Worm (Caenorhabditis elegans) whole organism, L3 larva: Measurements from ENCODE around the gene C34D10.1.

Experiments
- R02D3.7 ChIP-seq: fragments of 150-350 bp; optimal IDR thresholded peaks from 2 replicates; lab custom pipeline; 2014; ENCODE audit warnings: missing biosample characterization, missing genetic modification characterization
- ZK546.5 ChIP-seq: sonication (generic microtip); optimal IDR thresholded peaks from 2 replicates; lab custom pipeline; 2017; ENCODE audit warnings: missing biosample characterization, missing genetic modification characterization
- ceh-16 ChIP-seq: sonication (generic microtip); optimal IDR thresholded peaks from 2 replicates; lab custom pipeline; 2017; ENCODE audit warnings: missing biosample characterization, missing genetic modification characterization
- ceh-28 ChIP-seq: fragments of 150-350 bp; optimal IDR thresholded peaks from 2 replicates; lab custom pipeline; 2014; ENCODE audit warnings: missing biosample characterization, missing genetic modification reagents, missing genetic modification characterization
- ceh-9 ChIP-seq: sonication (generic microtip); optimal IDR thresholded peaks from 2 replicates; lab custom pipeline; 2018; ENCODE audit warnings: missing biosample characterization, missing genetic modification characterization
- egl-27 ChIP-seq: sonication (generic microtip); optimal IDR thresholded peaks from 4 replicates; lab custom pipeline; 2017; ENCODE audit warnings: missing biosample characterization, missing genetic modification reagents, missing genetic modification characterization
- elt-3 ChIP-seq, 3 experiments: fragments of 150-350 bp in 1 of 3; sonication (generic microtip) in 2 of 3; optimal IDR thresholded peaks; 2 replicates in 2 of 3; 4 replicates in 1 of 3; lab custom pipeline; 2014 to 2017; ENCODE audit warnings: missing biosample characterization in 3 of 3, missing genetic modification characterization in 3 of 3
- eor-1 ChIP-seq, 2 experiments: fragments of 150-350 bp; optimal IDR thresholded peaks; 2 replicates each; lab custom pipeline; 2014 to 2018; ENCODE audit warnings: missing biosample characterization in 2 of 2, missing genetic modification characterization in 2 of 2
- fkh-10 ChIP-seq: sonication (generic microtip); optimal IDR thresholded peaks from 2 replicates; lab custom pipeline; 2017; ENCODE audit warnings: missing biosample characterization, missing genetic modification reagents, missing genetic modification characterization
- fkh-2 ChIP-seq: fragments of 150-350 bp; optimal IDR thresholded peaks from 2 replicates; lab custom pipeline; 2014; ENCODE audit warnings: missing biosample characterization, missing genetic modification reagents, missing genetic modification characterization
- fos-1 ChIP-seq: fragments of 150-350 bp; optimal IDR thresholded peaks from 2 replicates; lab custom pipeline; 2014; ENCODE audit warnings: missing biosample characterization, missing genetic modification characterization
- hmg-11 ChIP-seq: sonication (generic microtip); optimal IDR thresholded peaks from 2 replicates; lab custom pipeline; 2016; ENCODE audit warnings: missing genetic modification characterization, missing compliant biosample characterization
- jun-1 ChIP-seq: fragments of 150-350 bp; optimal IDR thresholded peaks from 2 replicates; lab custom pipeline; 2014; ENCODE audit warnings: missing biosample characterization, missing genetic modification reagents, missing genetic modification characterization
- lin-39 ChIP-seq: fragments of 150-350 bp; optimal IDR thresholded peaks from 2 replicates; lab custom pipeline; 2018; ENCODE audit warnings: missing biosample characterization, missing genetic modification reagents, missing genetic modification characterization
- lsy-12 ChIP-seq: sonication (generic microtip); optimal IDR thresholded peaks from 2 replicates; lab custom pipeline; 2016; ENCODE audit warnings: mild to moderate bottlenecking, missing genetic modification characterization, missing compliant biosample characterization
- mdl-1 ChIP-seq: fragments of 150-350 bp; optimal IDR thresholded peaks from 2 replicates; lab custom pipeline; 2014; ENCODE audit warnings: missing biosample characterization, missing genetic modification characterization
- nfya-1 ChIP-seq: sonication (generic microtip); optimal IDR thresholded peaks from 2 replicates; lab custom pipeline; 2017; ENCODE audit warnings: missing genetic modification characterization, mild to moderate bottlenecking, missing compliant biosample characterization, antibody characterized with exemption, moderate library complexity; ENCODE audit not compliant: insufficient read depth
- nhr-11 ChIP-seq: fragments of 150-350 bp; optimal IDR thresholded peaks from 2 replicates; lab custom pipeline; 2014; ENCODE audit warnings: missing biosample characterization, missing genetic modification characterization
- nhr-23 ChIP-seq: fragments of 150-350 bp; optimal IDR thresholded peaks from 2 replicates; lab custom pipeline; 2014; ENCODE audit warnings: missing biosample characterization, missing genetic modification reagents, missing genetic modification characterization
- nhr-237 ChIP-seq: fragments of 150-350 bp; optimal IDR thresholded peaks from 2 replicates; lab custom pipeline; 2014; ENCODE audit warnings: missing biosample characterization, missing genetic modification characterization
- nhr-25 ChIP-seq: sonication (generic microtip); optimal IDR thresholded peaks from 2 replicates; lab custom pipeline; 2017; ENCODE audit warnings: missing biosample characterization, missing genetic modification characterization
- nhr-43 ChIP-seq: sonication (generic microtip); optimal IDR thresholded peaks from 2 replicates; lab custom pipeline; 2016; ENCODE audit warnings: mild to moderate bottlenecking, missing genetic modification characterization, missing compliant biosample characterization; ENCODE audit not compliant: poor library complexity, severe bottlenecking
- nhr-67 ChIP-seq: fragments of 150-350 bp; optimal IDR thresholded peaks from 2 replicates; lab custom pipeline; 2014; ENCODE audit warnings: missing biosample characterization, missing genetic modification characterization
- nhr-76 ChIP-seq: fragments of 150-350 bp; sonication (generic microtip); optimal IDR thresholded peaks from 5 replicates; lab custom pipeline; 2014; ENCODE audit warnings: missing biosample characterization, missing genetic modification characterization
- pha-4 ChIP-seq: fragments of 150-350 bp; optimal IDR thresholded peaks from 2 replicates; lab custom pipeline; 2014; ENCODE audit warnings: missing biosample characterization, missing genetic modification reagents, missing genetic modification characterization
- pqm-1 ChIP-seq: fragments of 150-350 bp; optimal IDR thresholded peaks from 2 replicates; lab custom pipeline; 2017; ENCODE audit warnings: missing biosample characterization, missing genetic modification characterization, inconsistent platforms
- snpc-4 ChIP-seq: fragments of 150-350 bp; optimal IDR thresholded peaks from 2 replicates; lab custom pipeline; 2014; ENCODE audit warnings: missing biosample characterization, missing genetic modification characterization
- tbx-2 ChIP-seq: sonication (generic microtip); optimal IDR thresholded peaks from 2 replicates; lab custom pipeline; 2016; ENCODE audit warnings: mild to moderate bottlenecking, missing genetic modification characterization, missing compliant biosample characterization
- ztf-11 ChIP-seq: fragments of 150-350 bp; optimal IDR thresholded peaks from 2 replicates; lab custom pipeline; 2014; ENCODE audit warnings: missing biosample characterization, missing genetic modification characterization
- ztf-4 ChIP-seq: fragments of 150-350 bp; optimal IDR thresholded peaks from 2 replicates; lab custom pipeline; 2014; ENCODE audit warnings: missing biosample characterization, missing genetic modification characterization

The C34D10.1 gene

ce11 chrX:8036219-8036883, 7.1 kb downstream of the C34D10.1 start (continued):
- TF ChIP-seq eor-1 (tag; optimal IDR thresholded peaks at IDR 0.05; lab: Kevin White, UChicago) (peak in 1 of 2 experiments; percentile 87), nhr-237 (tag; lab: Kevin White, UChicago) (peak; percentile 65), nfya-1 (tag; lab: Kevin White, UChicago) (peak; percentile 96), R02D3.7 (tag; lab: Kevin White, UChicago) (peak; percentile 92), nhr-11 (tag; lab: Kevin White, UChicago) (peak; percentile 99), nhr-25 (peak; percentile 99), elt-3 (tag; optimal IDR thresholded peaks at IDR 0.05; lab: Kevin White, UChicago) (peak; percentile 75 to 97 (median 90)), snpc-4 (peak; percentile 96), ztf-4 (tag; lab: Kevin White, UChicago) (peak; percentile 94), pha-4 (tag; lab: Kevin White, UChicago) (peak; percentile 96), mdl-1 (tag; lab: Kevin White, UChicago) (peak; percentile 84), tbx-2 (peak; percentile 99), ceh-28 (tag; lab: Kevin White, UChicago) (peak; percentile 100)

ce11 chrX:8037365-8037764, 8.1 kb downstream of the C34D10.1 start:
- TF ChIP-seq nhr-43 (tag; lab: Kevin White, UChicago) (no peak), hmg-11 (tag; lab: Kevin White, UChicago) (no peak), nhr-67 (tag; lab: Kevin White, UChicago) (no peak)

ce11 chrX:8040967-8041366, 11.7 kb downstream of the C34D10.1 start, which contains the start of gene xol-1:
Gene xol-1 (plus strand): TSS chrX:8041313.
- no peak for TF ChIP-seq fkh-10
- no peak for TF ChIP-seq ZK546.5 (tag; lab: Kevin White, UChicago)
- TF ChIP-seq nhr-76 (tag; lab: Kevin White, UChicago) = no peak
- no peak for TF ChIP-seq mdl-1 (tag; lab: Kevin White, UChicago)
- no peak for TF ChIP-seq fos-1
- TF ChIP-seq lin-39 (tag; lab: Kevin White, UChicago) = no peak
- no peak for TF ChIP-seq ceh-9 (tag; lab: Kevin White, UChicago)
- no peak for TF ChIP-seq nfya-1 (tag; lab: Kevin White, UChicago)
- TF ChIP-seq eor-1 (tag; optimal IDR thresholded peaks at IDR 0.05; lab: Kevin White, UChicago) = no peak
- TF ChIP-seq nhr-23 = no peak
- TF ChIP-seq elt-3 (tag; optimal IDR thresholded peaks at IDR 0.05; lab: Kevin White, UChicago) = no peak
- no peak for TF ChIP-seq hmg-11 (tag; lab: Kevin White, UChicago)

ce11 chrX:8045152-8045551, 15.9 kb downstream of the C34D10.1 start, which contains the start of gene C18A11.4:
Gene C18A11.4 (plus strand): TSS chrX:8045518.
- TF ChIP-seq ceh-16 (tag; lab: Kevin White, UChicago) = no peak
- TF ChIP-seq nhr-23 = peak; percentile 10

ce11 chrX:8048637-8049036, 19.4 kb downstream of the C34D10.1 start:
- no peak for TF ChIP-seq egl-27 (tag; lab: Kevin White, UChicago)
- TF ChIP-seq nhr-43 (tag; lab: Kevin White, UChicago) = peak; percentile 29
- TF ChIP-seq ztf-11 (tag; lab: Kevin White, UChicago) = no peak
- peak; percentile 81 for TF ChIP-seq ceh-28 (tag; lab: Kevin White, UChicago)
- TF ChIP-seq lin-39 (tag; lab: Kevin White, UChicago) = no peak
- TF ChIP-seq snpc-4 = no peak
- TF ChIP-seq pqm-1 = no peak
- TF ChIP-seq nhr-25 = peak; percentile 40

- no peak for TF ChIP-seq hmg-11 (tag; lab: Kevin White, UChicago)
- no peak for TF ChIP-seq fkh-2
- no peak for TF ChIP-seq elt-3 (tag; optimal IDR thresholded peaks at IDR 0.05; lab: Kevin White, UChicago)
- TF ChIP-seq jun-1 = no peak
- TF ChIP-seq ceh-16 (tag; lab: Kevin White, UChicago) = no peak
- no peak for TF ChIP-seq lsy-12
- TF ChIP-seq mdl-1 (tag; lab: Kevin White, UChicago) = no peak
- TF ChIP-seq egl-27 (tag; lab: Kevin White, UChicago) = no peak
- no peak for TF ChIP-seq nhr-23
Measured at ce11 chrX:8052055-8052454, 22.8 kb downstream of the C34D10.1 start.
